Worm (Caenorhabditis elegans) whole organism, young adult: ENCODE data around the gene R02F11.1.

Experiments
- B0035.1 ChIP-seq: sonication (generic microtip); optimal IDR thresholded peaks from 2 replicates; lab custom pipeline; 2016; ENCODE audit warnings: missing genetic modification characterization, mild to moderate bottlenecking, missing compliant biosample characterization, missing genotype, missing genetic modification reagents
- C06A6.2 ChIP-seq: fragments of 200-800 bp; sonication (Bioruptor generic); conservative IDR thresholded peaks from 2 replicates; pipeline ENCODE4 v1.3.6; 2022; ENCODE audit warnings: missing genetic modification characterization, missing compliant biosample characterization
- F10E7.11 ChIP-seq: sonication (generic microtip); optimal IDR thresholded peaks from 2 replicates; lab custom pipeline; 2017; ENCODE audit warnings: mild to moderate bottlenecking, missing genetic modification characterization, moderate library complexity, missing compliant biosample characterization
- F33H1.4 ChIP-seq: fragments of 200-800 bp; sonication (Bioruptor generic); IDR thresholded peaks from 2 replicates; pipeline ENCODE4 v1.3.6; 2022; ENCODE audit warnings: missing genetic modification reagents, missing genetic modification characterization, missing compliant biosample characterization
- F52B5.7 ChIP-seq: sonication (generic microtip); optimal IDR thresholded peaks from 2 replicates; lab custom pipeline; 2016; ENCODE audit warnings: mild to moderate bottlenecking, missing genetic modification characterization, missing compliant biosample characterization
- F55B11.4 ChIP-seq: sonication (generic microtip); optimal IDR thresholded peaks from 2 replicates; lab custom pipeline; 2016; ENCODE audit warnings: missing compliant biosample characterization, missing genetic modification characterization, borderline replicate concordance; ENCODE audit not compliant: insufficient read depth
- F57C9.4 ChIP-seq: sonication (generic microtip); optimal IDR thresholded peaks from 2 replicates; lab custom pipeline; 2017; ENCODE audit warnings: mild to moderate bottlenecking, missing genetic modification characterization, missing compliant biosample characterization
- K11D2.4 ChIP-seq: fragments of 200-800 bp; sonication (Bioruptor generic); IDR thresholded peaks from 2 replicates; pipeline ENCODE4 v1.3.6; 2022; ENCODE audit warnings: missing genetic modification reagents, missing genetic modification characterization, missing compliant biosample characterization
- K12H6.12 ChIP-seq: fragments of 200-800 bp; sonication (Bioruptor generic); optimal IDR thresholded peaks from 2 replicates; lab custom pipeline; 2018; ENCODE audit warnings: mild to moderate bottlenecking, missing genetic modification characterization, missing compliant biosample characterization
- T07F8.4 ChIP-seq: sonication (generic microtip); optimal IDR thresholded peaks from 2 replicates; lab custom pipeline; 2016; ENCODE audit warnings: mild to moderate bottlenecking, missing genetic modification characterization, moderate library complexity, missing compliant biosample characterization
- T26A5.8 ChIP-seq: sonication (generic microtip); optimal IDR thresholded peaks from 2 replicates; lab custom pipeline; 2016; ENCODE audit warnings: missing genetic modification characterization, missing compliant biosample characterization
- Y53F4B.3 ChIP-seq: fragments of 200-800 bp; sonication (Bioruptor generic); IDR thresholded peaks from 2 replicates; pipeline ENCODE4 v1.3.6; 2022; ENCODE audit warnings: missing genetic modification reagents, missing genetic modification characterization, missing compliant biosample characterization
- Y56A3A.18 ChIP-seq: fragments of 200-800 bp; sonication (Bioruptor generic); IDR thresholded peaks from 2 replicates; pipeline ENCODE4 v1.3.6; 2022; ENCODE audit warnings: missing genetic modification reagents, missing genetic modification characterization, missing compliant biosample characterization
- Y79H2A.3 ChIP-seq: fragments of 200-800 bp; sonication (Bioruptor generic); conservative IDR thresholded peaks from 2 replicates; pipeline ENCODE4 v1.3.6; 2022; ENCODE audit warnings: missing genetic modification reagents, missing genetic modification characterization, missing compliant biosample characterization
- ama-1 ChIP-seq, 3 experiments: fragments of 150-350 bp in 1 of 3; sonication (generic microtip) in 2 of 3; optimal IDR thresholded peaks; 2 replicates each; lab custom pipeline; 2014 to 2018; ENCODE audit warnings: missing biosample characterization in 2 of 3, missing genetic modification characterization in 2 of 3, missing genetic modification reagents in 2 of 3
- aptf-3 ChIP-seq: fragments of 200-800 bp; sonication (Bioruptor generic); IDR thresholded peaks from 2 replicates; pipeline ENCODE4 v1.3.6; 2022; ENCODE audit warnings: missing genetic modification characterization, missing compliant biosample characterization
- attf-3 ChIP-seq: fragments of 200-800 bp; sonication (Bioruptor generic); conservative IDR thresholded peaks from 2 replicates; pipeline ENCODE4 v1.3.6; 2022; ENCODE audit warnings: missing genetic modification reagents, missing genetic modification characterization, missing compliant biosample characterization
- bed-2 ChIP-seq: fragments of 200-800 bp; sonication (Bioruptor generic); IDR thresholded peaks from 2 replicates; pipeline ENCODE4 v1.3.6; 2022; ENCODE audit warnings: missing genetic modification reagents, missing genetic modification characterization, missing compliant biosample characterization
- ccch-3 ChIP-seq: fragments of 200-800 bp; sonication (Bioruptor generic); optimal IDR thresholded peaks from 2 replicates; lab custom pipeline; 2018; ENCODE audit warnings: mild to moderate bottlenecking, missing genetic modification characterization, missing compliant biosample characterization
- cebp-1 ChIP-seq, 2 experiments: fragments of 200-800 bp in 1 of 2; sonication (Bioruptor generic) in 1 of 2; sonication (generic microtip) in 1 of 2; IDR thresholded peaks in 1 of 2; optimal IDR thresholded peaks in 1 of 2; 2 replicates each; pipeline versions ENCODE4 v1.3.6 to Lab custom; 2017 to 2022; ENCODE audit warnings: missing compliant biosample characterization in 2 of 2, missing genetic modification characterization in 2 of 2, mild to moderate bottlenecking in 1 of 2, missing genetic modification reagents in 1 of 2, moderate library complexity in 1 of 2
- cebp-2 ChIP-seq: fragments of 200-800 bp; sonication (Bioruptor generic); IDR thresholded peaks from 2 replicates; pipeline ENCODE4 v1.3.6; 2022; ENCODE audit warnings: missing genetic modification characterization, missing compliant biosample characterization
- ceh-100 ChIP-seq: fragments of 200-800 bp; sonication (Bioruptor generic); IDR thresholded peaks from 2 replicates; pipeline ENCODE4 v1.3.6; 2022; ENCODE audit warnings: missing genetic modification reagents, missing genetic modification characterization, missing compliant biosample characterization
- ceh-27 ChIP-seq: fragments of 200-800 bp; sonication (Bioruptor generic); optimal IDR thresholded peaks from 2 replicates; lab custom pipeline; 2018; ENCODE audit warnings: mild to moderate bottlenecking, missing genetic modification characterization, moderate library complexity, missing compliant biosample characterization
- ceh-58 ChIP-seq: fragments of 200-800 bp; sonication (Bioruptor generic); IDR thresholded peaks from 2 replicates; pipeline ENCODE4 v1.3.6; 2022; ENCODE audit warnings: missing genetic modification characterization, missing compliant biosample characterization
- ceh-91 ChIP-seq: fragments of 200-800 bp; sonication (Bioruptor generic); IDR thresholded peaks from 2 replicates; pipeline ENCODE4 v1.3.6; 2022; ENCODE audit warnings: missing genetic modification reagents, missing genetic modification characterization, missing compliant biosample characterization
- dpff-1 ChIP-seq: sonication (generic microtip); optimal IDR thresholded peaks from 2 replicates; lab custom pipeline; 2017; ENCODE audit warnings: mild to moderate bottlenecking, missing genetic modification characterization, missing compliant biosample characterization
- dpl-1 ChIP-seq: fragments of 150-350 bp; optimal IDR thresholded peaks from 2 replicates; lab custom pipeline; 2014; ENCODE audit warnings: missing biosample characterization, missing genetic modification reagents, missing genetic modification characterization
- egl-18 ChIP-seq: fragments of 200-800 bp; sonication (Bioruptor generic); IDR thresholded peaks from 2 replicates; pipeline ENCODE4 v1.3.6; 2022; ENCODE audit warnings: missing genetic modification reagents, missing genetic modification characterization, missing compliant biosample characterization
- egrh-3 ChIP-seq: fragments of 200-800 bp; sonication (Bioruptor generic); IDR thresholded peaks from 2 replicates; pipeline ENCODE4 v1.3.6; 2022; ENCODE audit warnings: missing genetic modification reagents, missing genetic modification characterization, missing compliant biosample characterization
- gei-17 ChIP-seq: fragments of 200-800 bp; sonication (Bioruptor generic); optimal IDR thresholded peaks from 2 replicates; lab custom pipeline; 2018; ENCODE audit warnings: mild to moderate bottlenecking, missing genetic modification characterization, missing compliant biosample characterization
- lin-35 ChIP-seq, 3 experiments: fragments of 150-350 bp in 2 of 3; sonication (generic microtip) in 1 of 3; optimal IDR thresholded peaks; 2 replicates each; lab custom pipeline; 2014 to 2018; ENCODE audit warnings: missing biosample characterization in 3 of 3, missing genetic modification characterization in 3 of 3, missing genetic modification reagents in 3 of 3
- lin-40 ChIP-seq: sonication (generic microtip); optimal IDR thresholded peaks from 2 replicates; lab custom pipeline; 2016; ENCODE audit warnings: missing genetic modification characterization, mild to moderate bottlenecking, missing compliant biosample characterization, missing genotype, missing genetic modification reagents
- lir-1 ChIP-seq: fragments of 200-800 bp; sonication (Bioruptor generic); conservative IDR thresholded peaks from 2 replicates; pipeline ENCODE4 v1.3.6; 2022; ENCODE audit warnings: missing genetic modification reagents, missing genetic modification characterization, missing compliant biosample characterization
- lsy-27 ChIP-seq: sonication (generic microtip); optimal IDR thresholded peaks from 2 replicates; lab custom pipeline; 2017; ENCODE audit warnings: missing genetic modification characterization, mild to moderate bottlenecking, missing compliant biosample characterization, antibody characterized with exemption, missing genotype, borderline replicate concordance; ENCODE audit not compliant: insufficient read depth
- madf-3 ChIP-seq: fragments of 200-800 bp; sonication (Bioruptor generic); IDR thresholded peaks from 2 replicates; pipeline ENCODE4 v1.3.6; 2022; ENCODE audit warnings: missing genetic modification reagents, missing genetic modification characterization, missing compliant biosample characterization
- mxl-1 ChIP-seq: sonication (generic microtip); optimal IDR thresholded peaks from 2 replicates; lab custom pipeline; 2016; ENCODE audit warnings: missing genetic modification characterization, missing compliant biosample characterization
- nfya-2 ChIP-seq: fragments of 200-800 bp; sonication (Bioruptor generic); IDR thresholded peaks from 2 replicates; pipeline ENCODE4 v1.3.6; 2022; ENCODE audit warnings: missing genetic modification reagents, missing genetic modification characterization, missing compliant biosample characterization
- nhr-179 ChIP-seq: sonication (generic microtip); optimal IDR thresholded peaks from 2 replicates; lab custom pipeline; 2016; ENCODE audit warnings: mild to moderate bottlenecking, missing genetic modification characterization, missing compliant biosample characterization
- nhr-80 ChIP-seq: sonication (generic microtip); optimal IDR thresholded peaks from 2 replicates; lab custom pipeline; 2016; ENCODE audit warnings: missing genetic modification characterization, missing compliant biosample characterization
- rcor-1 ChIP-seq: fragments of 200-800 bp; sonication (Bioruptor generic); IDR thresholded peaks from 2 replicates; pipeline ENCODE4 v1.3.6; 2022; ENCODE audit warnings: missing genetic modification reagents, missing genetic modification characterization, missing compliant biosample characterization
- repo-1 ChIP-seq: sonication (generic microtip); optimal IDR thresholded peaks from 2 replicates; lab custom pipeline; 2017; ENCODE audit warnings: mild to moderate bottlenecking, missing genetic modification characterization, missing compliant biosample characterization
- sdz-38 ChIP-seq: sonication (generic microtip); optimal IDR thresholded peaks from 2 replicates; lab custom pipeline; 2016; ENCODE audit warnings: missing genotype, missing genetic modification characterization, missing compliant biosample characterization
- snpc-1.1 ChIP-seq: sonication (generic microtip); optimal IDR thresholded peaks from 2 replicates; lab custom pipeline; 2017; ENCODE audit warnings: missing genetic modification characterization, mild to moderate bottlenecking, missing compliant biosample characterization, antibody characterized with exemption, moderate library complexity, missing genotype, missing genetic modification reagents; ENCODE audit not compliant: insufficient read depth
- snpc-3.4 ChIP-seq: sonication (generic microtip); optimal IDR thresholded peaks from 2 replicates; lab custom pipeline; 2017; ENCODE audit warnings: missing genetic modification characterization, mild to moderate bottlenecking, missing compliant biosample characterization, antibody characterized with exemption, moderate library complexity, missing genotype, missing genetic modification reagents
- sptf-2 ChIP-seq: fragments of 200-800 bp; sonication (Bioruptor generic); optimal IDR thresholded peaks from 2 replicates; lab custom pipeline; 2018; ENCODE audit warnings: mild to moderate bottlenecking, missing genetic modification characterization, missing compliant biosample characterization
- tbp1 ChIP-seq: fragments of 200-800 bp; sonication (Bioruptor generic); optimal IDR thresholded peaks from 2 replicates; lab custom pipeline; 2018; ENCODE audit warnings: mild to moderate bottlenecking, missing genetic modification characterization, missing compliant biosample characterization
- unc-130 ChIP-seq: sonication (generic microtip); optimal IDR thresholded peaks from 2 replicates; lab custom pipeline; 2016; ENCODE audit warnings: missing genetic modification reagents, missing genetic modification characterization, missing compliant biosample characterization
- unc-62 ChIP-seq: fragments of 150-350 bp; optimal IDR thresholded peaks from 2 replicates; lab custom pipeline; 2014; ENCODE audit warnings: missing biosample characterization, missing genetic modification reagents, missing genetic modification characterization

Gene R02F11.1

ce11 chrV:4754123-4754522 is 46.8 kb upstream of the R02F11.1 start, which contains the start of gene hil-4 (continued):
- TF ChIP-seq lir-1 (GFP tag; lab: Robert Waterston, UW) (0 out of 2 replicates have a peak, but pooled peaks have one; percentile 35), sptf-2 (GFP tag; lab: Kevin White, UChicago) (no peak), sdz-38 (tag; lab: Kevin White, UChicago) (no peak), unc-62 (no peak), ama-1 (optimal IDR thresholded peaks at IDR 0.05; lab: Kevin White, UChicago) (no peak), ama-1 (GFP tag; optimal IDR thresholded peaks at IDR 0.05; lab: Kevin White, UChicago) (no peak), ceh-58 (GFP tag; lab: Robert Waterston, UW) (no peak), B0035.1 (tag; lab: Kevin White, UChicago) (no peak), T26A5.8 (tag; lab: Kevin White, UChicago) (no peak), gei-17 (GFP tag; lab: Kevin White, UChicago) (no peak), snpc-3.4 (no peak), F10E7.11 (no peak), bed-2 (GFP tag; lab: Robert Waterston, UW) (0 out of 2 replicates have a peak, but pooled peaks have one; percentile 14), cebp-1 (GFP tag; IDR thresholded peaks at IDR 0.05; lab: Robert Waterston, UW) (no peak), cebp-1 (tag; optimal IDR thresholded peaks at IDR 0.05; lab: Kevin White, UChicago) (no peak), C06A6.2 (GFP tag; lab: Robert Waterston, UW) (no peak), F33H1.4 (peak; percentile 79), aptf-3 (GFP tag; lab: Robert Waterston, UW) (no peak), Y53F4B.3 (no peak), K11D2.4 (GFP tag; lab: Robert Waterston, UW) (no peak), ccch-3 (no peak), nhr-179 (tag; lab: Kevin White, UChicago) (no peak), lin-35 (GFP tag; optimal IDR thresholded peaks at IDR 0.05; lab: Kevin White, UChicago) (peak in 1 of 3 experiments; percentile 16), lsy-27 (tag; lab: Kevin White, UChicago) (no peak), ceh-27 (GFP tag; lab: Kevin White, UChicago) (peak; percentile 21), unc-130 (peak; percentile 24), Y56A3A.18 (no peak), nfya-2 (GFP tag; lab: Robert Waterston, UW) (no peak), F52B5.7 (tag; lab: Kevin White, UChicago) (no peak), ceh-91 (GFP tag; lab: Robert Waterston, UW) (peak; percentile 86), mxl-1 (tag; lab: Kevin White, UChicago) (no peak), lin-40 (tag; lab: Kevin White, UChicago) (no peak), T07F8.4 (tag; lab: Kevin White, UChicago) (no peak), dpl-1 (GFP tag; lab: Kevin White, UChicago) (peak; percentile 75), cebp-2 (no peak), egl-18 (no peak), snpc-1.1 (tag; lab: Kevin White, UChicago) (no peak), egrh-3 (GFP tag; lab: Robert Waterston, UW) (0 out of 2 replicates have a peak, but pooled peaks have one; percentile 17), rcor-1 (GFP tag; lab: Robert Waterston, UW) (peak; percentile 47), F57C9.4 (tag; lab: Kevin White, UChicago) (no peak), nhr-80 (tag; lab: Kevin White, UChicago) (no peak), F55B11.4 (no peak), attf-3 (GFP tag; lab: Robert Waterston, UW) (no peak), tbp1 (GFP tag; lab: Kevin White, UChicago) (peak; percentile 69), repo-1 (tag; lab: Kevin White, UChicago) (no peak), dpff-1 (no peak), K12H6.12 (tag; lab: Kevin White, UChicago) (no peak), madf-3 (GFP tag; lab: Robert Waterston, UW) (0 out of 2 replicates have a peak, but pooled peaks have one; percentile 61), Y79H2A.3 (GFP tag; lab: Robert Waterston, UW) (peak; percentile 51; the same call in 1 of the 2 replicates), ceh-100 (no peak)
